Worm (Caenorhabditis elegans): ENCODE results near the gene C54C6.7.

- TF ChIP-seq sptf-1 (tag; optimal IDR thresholded peaks at IDR 0.05) (no peak), nhr-11 (tag; optimal IDR thresholded peaks at IDR 0.05) (no peak), lin-39 (tag; optimal IDR thresholded peaks at IDR 0.05) (no peak), pag-3 (tag; optimal IDR thresholded peaks at IDR 0.05; ENCODE audit: borderline replicate concordance, insufficient read depth) (no peak), mdl-1 (tag; optimal IDR thresholded peaks at IDR 0.05) (no peak), unc-30 (tag; optimal IDR thresholded peaks at IDR 0.05) (no peak), lsy-2 (tag; optimal IDR thresholded peaks at IDR 0.05) (no peak), lin-15B (tag; optimal IDR thresholded peaks at IDR 0.05) (no peak), ztf-11 (tag; optimal IDR thresholded peaks at IDR 0.05) (peak in 1 of 2 experiments; percentile 26), ceh-82 (tag; optimal IDR thresholded peaks at IDR 0.05) (no peak), unc-62 (GFP tag; optimal IDR thresholded peaks at IDR 0.05) (no peak), nhr-20 (tag; optimal IDR thresholded peaks at IDR 0.05) (no peak)
Measured at ce11 chrIII:3583341-3583740, 37.1 kb upstream of the C54C6.7 start.
